Fruit fly (Drosophila melanogaster) whole organism, adult: ENCODE data around the gene Mpp6.
A peak's percentile ranks its signal among the peaks of the same experiment; 100 is the strongest.

Source experiments
- CG11617 ChIP-seq: fragments of 200-800 bp; sonication (Bioruptor generic); optimal IDR thresholded peaks from 2 replicates; lab custom pipeline; 2017; ENCODE audit warnings: mild to moderate bottlenecking, missing biosample characterization, missing genetic modification reagents, missing genetic modification characterization
- CG7101 ChIP-seq: fragments of 200-800 bp; sonication (Bioruptor generic); optimal IDR thresholded peaks from 2 replicates; lab custom pipeline; 2018; ENCODE audit warnings: missing biosample characterization, mild to moderate bottlenecking, missing genetic modification characterization, moderate library complexity
- Clk ChIP-seq: fragments of 200-800 bp; sonication (Bioruptor generic); optimal IDR thresholded peaks from 2 replicates; lab custom pipeline; 2017; ENCODE audit warnings: missing biosample characterization, missing genetic modification characterization
- bab1 ChIP-seq: fragments of 200-800 bp; sonication (Bioruptor generic); optimal IDR thresholded peaks from 3 replicates; lab custom pipeline; 2019; ENCODE audit warnings: missing biosample characterization, mild to moderate bottlenecking, missing genetic modification characterization, moderate library complexity
- cnc ChIP-seq, 2 experiments: fragments of >200 bp; optimal IDR thresholded peaks; 2 replicates each; lab custom pipeline; 2017
- pad ChIP-seq: fragments of 200-800 bp; sonication (Bioruptor generic); optimal IDR thresholded peaks from 3 replicates; lab custom pipeline; 2017; ENCODE audit warnings: missing biosample characterization, missing genetic modification characterization, mild to moderate bottlenecking, moderate library complexity, missing genetic modification reagents

dm6 chr2L:21163311-21163842 lies 7.3 kb downstream of the Mpp6 start, which contains the start of gene Noc2:
- TF ChIP-seq bab1 (GFP tag; lab: Kevin White, UChicago) (peak; percentile 35), CG11617 (GFP tag; lab: Kevin White, UChicago) (peak; percentile 50), cnc (optimal IDR thresholded peaks at IDR 0.05; lab: Kevin White, UChicago) (no peak), pad (peak; percentile 27), Clk (GFP tag; lab: Kevin White, UChicago) (no peak), CG7101 (tag; lab: Kevin White, UChicago) (peak; percentile 29)
